Fruit fly (Drosophila melanogaster): ENCODE measurements around the gene CG14668.
A peak's percentile ranks its signal among the peaks of the same experiment; 100 is the strongest.

CG14668 gene

DNA sequence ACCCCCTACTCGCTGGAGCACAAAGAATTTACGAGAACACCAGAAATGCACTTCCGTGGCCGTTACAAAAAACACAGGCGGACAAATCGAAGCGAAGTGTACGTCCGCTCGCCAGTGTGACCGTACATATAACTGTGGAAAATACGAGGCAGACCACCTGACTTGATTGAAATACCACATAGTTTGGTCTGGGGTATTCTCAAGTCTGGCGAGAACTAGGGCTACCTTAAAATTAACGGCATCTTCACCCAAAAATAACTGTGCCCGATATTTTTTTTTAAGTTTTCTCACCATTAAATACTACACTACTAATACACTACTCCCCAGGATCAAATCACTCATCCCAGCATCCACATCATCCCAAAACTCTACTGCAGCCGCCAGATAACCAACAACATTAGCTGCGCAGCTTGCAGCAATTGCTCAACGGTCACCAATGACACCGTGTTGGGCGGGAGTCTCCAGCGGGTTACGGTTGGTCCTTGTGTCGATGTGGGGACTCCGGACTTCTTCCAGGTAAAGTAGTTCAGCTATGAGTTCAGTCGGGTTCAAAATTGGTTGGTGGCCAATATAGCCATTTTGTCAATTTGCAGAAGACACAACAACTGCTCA lies 19.2 kb downstream of the CG14668 start, which contains the start of gene Cerk (continued):
- TF ChIP-seq CG9139 (GFP tag; optimal IDR thresholded peaks at IDR 0.05) = no peak
- TF ChIP-seq CG15336 (GFP tag; IDR thresholded peaks at IDR 0.05) = peak; percentile 36; the same call in 1 of the 2 replicates
- no peak for TF ChIP-seq svp (GFP tag)
- peak; percentile 56; the same call in 1 of the 3 replicates for TF ChIP-seq CG6163 (GFP tag; IDR thresholded peaks at IDR 0.05)
- TF ChIP-seq Blimp-1 (GFP tag; optimal IDR thresholded peaks at IDR 0.05) = no peak
- TF ChIP-seq Hr4 (GFP tag; optimal IDR thresholded peaks at IDR 0.05) = no peak
- TF ChIP-seq CG11902 (GFP tag; optimal IDR thresholded peaks at IDR 0.05) = no peak
- TF ChIP-seq Met (GFP tag; optimal IDR thresholded peaks at IDR 0.05) = no peak
- no peak for TF ChIP-seq vri (GFP tag; optimal IDR thresholded peaks at IDR 0.05)
- TF ChIP-seq Ets96B (tag; optimal IDR thresholded peaks at IDR 0.05) = no peak
- peak; percentile 40 for TF ChIP-seq CG1621 (tag; optimal IDR thresholded peaks at IDR 0.05)
- no peak for TF ChIP-seq Eip75B (GFP tag; optimal IDR thresholded peaks at IDR 0.05)
- no peak for TF ChIP-seq CG8319 (GFP tag; optimal IDR thresholded peaks at IDR 0.05)

- peak; percentile 41 for TF ChIP-seq CG6808 (GFP tag; optimal IDR thresholded peaks at IDR 0.05)
- TF ChIP-seq CG3919 (GFP tag; optimal IDR thresholded peaks at IDR 0.05) = no peak
- peak; percentile 67 for TF ChIP-seq Eip78C (GFP tag)
- no peak for TF ChIP-seq fd59A (GFP tag; optimal IDR thresholded peaks at IDR 0.05)
- no peak for TF ChIP-seq Smox (GFP tag; optimal IDR thresholded peaks at IDR 0.05)
- TF ChIP-seq ss (GFP tag; optimal IDR thresholded peaks at IDR 0.05) = peak; percentile 50 to 59
- TF ChIP-seq Eip93F (GFP tag; optimal IDR thresholded peaks at IDR 0.05) = no peak
- no peak for TF ChIP-seq vri (GFP tag; optimal IDR thresholded peaks at IDR 0.05)
- no peak for TF ChIP-seq cyc (GFP tag; optimal IDR thresholded peaks at IDR 0.05)
- no peak for TF ChIP-seq fd85E (GFP tag; optimal IDR thresholded peaks at IDR 0.05)
- TF ChIP-seq esn (GFP tag; optimal IDR thresholded peaks at IDR 0.05) = no peak
- no peak for TF ChIP-seq CG6854 (GFP tag; optimal IDR thresholded peaks at IDR 0.05)
- no peak for TF ChIP-seq pdm3 (GFP tag; optimal IDR thresholded peaks at IDR 0.05)
- TF ChIP-seq dac (GFP tag; optimal IDR thresholded peaks at IDR 0.05) = no peak
- TF ChIP-seq fkh (GFP tag; optimal IDR thresholded peaks at IDR 0.05) = peak; percentile 82
- TF ChIP-seq Eip75B (GFP tag; optimal IDR thresholded peaks at IDR 0.05) = no peak
- TF ChIP-seq CG10669 (GFP tag; optimal IDR thresholded peaks at IDR 0.05) = no peak
- peak; percentile 24 for TF ChIP-seq dsx (GFP tag; optimal IDR thresholded peaks at IDR 0.05; ENCODE audit: poor library complexity, severe bottlenecking)
- TF ChIP-seq CG32006 (GFP tag; optimal IDR thresholded peaks at IDR 0.05) = no peak
- TF ChIP-seq acj6 (GFP tag; optimal IDR thresholded peaks at IDR 0.05) = no peak
- peak; percentile 21 for TF ChIP-seq Blimp-1 (GFP tag; optimal IDR thresholded peaks at IDR 0.05)
- TF ChIP-seq OdsH (GFP tag; optimal IDR thresholded peaks at IDR 0.05) = no peak
- no peak for TF ChIP-seq CG8119 (GFP tag; IDR thresholded peaks at IDR 0.05)
- TF ChIP-seq CG3032 (tag; optimal IDR thresholded peaks at IDR 0.05) = no peak
- TF ChIP-seq CG8632 (GFP tag; optimal IDR thresholded peaks at IDR 0.05) = no peak
- peak; percentile 69 for TF ChIP-seq CG9139 (GFP tag; optimal IDR thresholded peaks at IDR 0.05)
- TF ChIP-seq CG1621 (tag; optimal IDR thresholded peaks at IDR 0.05) = peak; percentile 64
- TF ChIP-seq topi (GFP tag; optimal IDR thresholded peaks at IDR 0.05) = no peak
- peak; percentile 19 for TF ChIP-seq spab (GFP tag; optimal IDR thresholded peaks at IDR 0.05)
- no peak for TF ChIP-seq CG6276 (GFP tag; optimal IDR thresholded peaks at IDR 0.05)
- TF ChIP-seq CG15336 (GFP tag; IDR thresholded peaks at IDR 0.05) = no peak
- no peak for TF ChIP-seq Sox15 (GFP tag; optimal IDR thresholded peaks at IDR 0.05)
- TF ChIP-seq Sox14 (GFP tag; optimal IDR thresholded peaks at IDR 0.05) = no peak
- no peak for TF ChIP-seq Gug (GFP tag; IDR thresholded peaks at IDR 0.05)
- no peak for TF ChIP-seq Ets96B (tag; optimal IDR thresholded peaks at IDR 0.05)
- TF ChIP-seq Hr39 (GFP tag; optimal IDR thresholded peaks at IDR 0.05) = no peak
- 0 out of 3 replicates have a peak, but pooled peaks have one; percentile 22 for TF ChIP-seq eg (GFP tag; IDR thresholded peaks at IDR 0.05)
- TF ChIP-seq achi (GFP tag; optimal IDR thresholded peaks at IDR 0.05) = no peak
- TF ChIP-seq CG8319 (GFP tag; optimal IDR thresholded peaks at IDR 0.05) = no peak
- no peak for TF ChIP-seq CG7368 (GFP tag; optimal IDR thresholded peaks at IDR 0.05)
- TF ChIP-seq svp (GFP tag) = no peak
- TF ChIP-seq CG4318 (GFP tag; optimal IDR thresholded peaks at IDR 0.05) = no peak
- no peak for TF ChIP-seq Met (GFP tag; optimal IDR thresholded peaks at IDR 0.05)
Measured at dm6 chr3R:5367512-5368169, 19.8 kb downstream of the CG14668 start.

Measured in whole organism, prepupa.